Worm (Caenorhabditis elegans) whole organism, L2 larva: ENCODE data around the gene cyp-35A5.

ENCODE experiments used
- R02D3.7 ChIP-seq: fragments of 150-350 bp; optimal IDR thresholded peaks from 2 replicates; lab custom pipeline; 2014; ENCODE audit warnings: missing biosample characterization, missing genetic modification characterization
- aly-2 ChIP-seq: fragments of 150-350 bp; optimal IDR thresholded peaks from 2 replicates; lab custom pipeline; 2014; ENCODE audit warnings: missing biosample characterization, missing genetic modification characterization
- mdl-1 ChIP-seq, 2 experiments: fragments of 150-350 bp in 1 of 2; sonication (generic microtip) in 1 of 2; optimal IDR thresholded peaks; 2 replicates each; lab custom pipeline; 2017; ENCODE audit warnings: missing biosample characterization in 2 of 2, missing genetic modification characterization in 2 of 2
- nhr-12 ChIP-seq: fragments of 150-350 bp; optimal IDR thresholded peaks from 2 replicates; lab custom pipeline; 2014; ENCODE audit warnings: missing biosample characterization, missing genetic modification characterization
- unc-55 ChIP-seq: fragments of 150-350 bp; sonication (generic microtip); optimal IDR thresholded peaks from 3 replicates; lab custom pipeline; 2014; ENCODE audit warnings: missing biosample characterization, missing genetic modification reagents, missing genetic modification characterization

DNA sequence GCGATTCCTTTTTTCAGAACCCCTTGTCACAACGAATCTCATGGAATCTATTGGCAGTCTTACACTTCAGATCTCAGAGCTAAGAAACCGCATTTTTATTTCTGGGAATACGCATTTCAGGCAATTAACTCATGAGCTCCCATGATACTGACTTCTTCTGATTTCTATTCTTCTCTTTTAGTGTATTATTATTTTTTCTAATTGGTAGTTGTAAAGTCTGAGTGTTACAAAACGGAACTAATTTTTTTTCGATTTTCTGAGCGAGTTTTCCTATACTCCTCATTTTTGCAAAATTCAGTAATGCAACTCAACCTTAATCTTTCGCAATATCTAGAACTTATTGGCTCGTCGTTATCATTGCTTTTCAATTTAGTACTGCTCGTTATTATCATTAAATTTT, 38.2 kb downstream of the cyp-35A5 start, which contains the start of gene str-82:
- TF ChIP-seq R02D3.7 (tag; lab: Kevin White, UChicago), result no peak
- no peak for TF ChIP-seq unc-55 (GFP tag; lab: Kevin White, UChicago)
- TF ChIP-seq mdl-1 (tag; optimal IDR thresholded peaks at IDR 0.05; lab: Kevin White, UChicago), result no peak
- TF ChIP-seq aly-2 (tag; lab: Kevin White, UChicago), result no peak
- TF ChIP-seq nhr-12 (tag; lab: Kevin White, UChicago), result no peak
